Worm (Caenorhabditis elegans): ENCODE measurements around the gene C25H3.11.

Gene C25H3.11

DNA sequence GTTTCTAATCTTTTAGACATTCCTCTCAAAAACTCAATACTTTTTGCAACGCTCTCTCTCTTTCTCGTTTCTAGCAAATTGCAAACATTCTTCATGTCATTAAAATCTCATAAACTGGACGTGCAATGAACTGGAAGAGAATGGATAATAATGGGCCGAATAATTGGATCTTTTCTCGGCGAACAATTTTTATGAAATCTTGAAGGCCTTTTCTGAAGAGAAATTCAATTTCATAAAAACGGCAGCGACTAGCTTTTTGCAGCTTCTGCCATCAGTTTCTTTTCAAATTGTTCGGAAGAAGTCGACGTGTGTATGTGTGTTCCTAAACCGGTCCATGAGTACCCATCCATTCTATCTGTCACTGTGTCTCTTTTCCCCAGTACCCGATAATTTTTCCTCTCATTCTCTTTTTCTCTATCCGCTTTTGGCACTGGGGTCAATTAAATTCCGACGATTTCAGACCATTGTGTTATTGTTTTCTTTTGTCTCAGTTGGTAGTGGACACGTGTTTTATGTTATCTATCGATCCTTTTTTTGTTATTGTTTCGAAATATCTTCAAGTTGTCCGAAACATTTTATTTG, 13.9 kb upstream of the C25H3.11 start:
- TF ChIP-seq lsy-2 (tag; optimal IDR thresholded peaks at IDR 0.05) (no peak), ces-1 (GFP tag; optimal IDR thresholded peaks at IDR 0.05) (peak; percentile 77)

DNA sequence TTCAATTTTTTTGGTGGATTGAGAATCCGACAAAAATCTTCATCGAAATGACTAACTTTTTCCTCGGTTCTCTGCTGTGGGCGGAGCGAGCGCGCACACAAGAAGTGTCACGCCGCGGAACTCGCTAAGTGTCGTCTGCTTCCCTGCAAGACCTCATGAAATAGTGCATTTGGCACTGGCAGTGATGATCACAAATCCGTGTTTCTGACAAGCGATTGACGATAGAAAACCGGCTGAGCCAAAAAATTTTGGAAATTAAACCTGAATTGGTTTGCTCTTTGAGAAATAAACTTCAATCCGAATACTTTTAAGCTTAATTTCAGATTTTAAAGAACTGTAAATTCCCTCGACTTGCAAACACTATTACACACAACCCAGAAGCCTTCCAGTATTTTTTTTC, 12.6 kb upstream of the C25H3.11 start:
- TF ChIP-seq ces-1 (GFP tag; optimal IDR thresholded peaks at IDR 0.05) (peak; percentile 1), mep-1 (tag; optimal IDR thresholded peaks at IDR 0.05) (peak; percentile 31), blmp-1 (tag; optimal IDR thresholded peaks at IDR 0.05) (no peak)

DNA sequence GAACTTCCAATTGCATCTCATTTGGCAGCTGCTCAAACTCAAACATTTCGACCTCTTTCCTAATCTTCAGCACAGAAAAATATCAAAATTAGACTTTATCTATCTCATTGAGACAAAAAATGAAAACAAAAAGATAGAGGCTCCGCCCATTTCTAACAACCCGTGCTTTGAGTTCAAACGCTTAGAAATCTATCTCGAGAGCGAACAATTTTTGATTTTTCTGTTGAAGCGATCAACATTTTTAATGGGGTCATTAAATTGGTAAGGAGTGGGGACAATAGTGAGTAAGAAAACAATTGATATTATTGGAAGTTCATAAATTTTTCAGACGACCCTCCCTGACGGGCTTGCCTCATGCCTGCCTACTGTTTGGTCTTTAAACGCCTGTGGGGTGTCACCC, 10.0 kb upstream of the C25H3.11 start, which contains the start of the genes C25H3.10 and C25H3.1:
Gene C25H3.10, minus strand, starts transcription at position 101 of the 400 bp plus-strand sequence.
Gene C25H3.1, plus strand, starts transcription at position 203 of the 400 bp plus-strand sequence.
- TF ChIP-seq elt-1 (tag; optimal IDR thresholded peaks at IDR 0.05; ENCODE audit: borderline replicate concordance, insufficient read depth) (no peak), nhr-237 (tag; optimal IDR thresholded peaks at IDR 0.05) (no peak), lin-13 (tag; optimal IDR thresholded peaks at IDR 0.05) (no peak), ces-1 (GFP tag; optimal IDR thresholded peaks at IDR 0.05) (no peak), zip-8 (tag; optimal IDR thresholded peaks at IDR 0.05) (no peak), sem-2 (GFP tag; optimal IDR thresholded peaks at IDR 0.05) (no peak), mep-1 (tag; optimal IDR thresholded peaks at IDR 0.05) (no peak), ham-2 (GFP tag; optimal IDR thresholded peaks at IDR 0.05) (no peak), nhr-12 (tag; optimal IDR thresholded peaks at IDR 0.05) (no peak)

DNA sequence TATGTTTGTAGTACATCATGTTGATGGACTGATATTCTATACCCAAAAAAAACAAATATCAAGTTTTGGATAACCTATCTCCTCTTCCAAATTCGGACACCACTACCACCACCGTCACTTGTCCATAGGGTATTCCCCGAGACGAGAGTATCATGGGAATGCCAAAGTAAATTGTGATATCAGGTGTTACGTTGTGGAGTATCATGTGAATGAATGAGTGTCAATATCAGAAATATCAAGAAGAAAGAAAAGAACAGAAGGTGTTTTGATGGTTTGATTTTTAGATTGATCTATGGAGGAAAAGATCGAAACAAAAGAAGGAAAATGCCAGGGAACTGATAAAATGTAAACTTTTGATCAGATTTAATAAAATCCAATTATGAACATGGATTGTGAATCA, 9.4 kb upstream of the C25H3.11 start:
- no peak for TF ChIP-seq mls-2 (tag; optimal IDR thresholded peaks at IDR 0.05)
- TF ChIP-seq cnd-1 (tag; optimal IDR thresholded peaks at IDR 0.05), result no peak
- TF ChIP-seq mab-5 (tag; optimal IDR thresholded peaks at IDR 0.05), result no peak
- TF ChIP-seq snpc-4 (tag; optimal IDR thresholded peaks at IDR 0.05), result no peak
- no peak for TF ChIP-seq lsy-2 (tag; optimal IDR thresholded peaks at IDR 0.05)
- TF ChIP-seq zip-8 (tag; optimal IDR thresholded peaks at IDR 0.05), result no peak
- TF ChIP-seq elt-3 (tag; optimal IDR thresholded peaks at IDR 0.05), result no peak
- TF ChIP-seq hlh-1 (tag; optimal IDR thresholded peaks at IDR 0.05), result no peak
- no peak for TF ChIP-seq nhr-76 (tag; optimal IDR thresholded peaks at IDR 0.05)
- TF ChIP-seq sptf-1 (tag; optimal IDR thresholded peaks at IDR 0.05), result no peak
- no peak for TF ChIP-seq drap-1 (GFP tag; optimal IDR thresholded peaks at IDR 0.05)
- TF ChIP-seq unc-120 (tag; optimal IDR thresholded peaks at IDR 0.05; ENCODE audit: poor library complexity, severe bottlenecking), result no peak
- TF ChIP-seq flh-1 (GFP tag; optimal IDR thresholded peaks at IDR 0.05), result no peak
- no peak for TF ChIP-seq mep-1 (tag; optimal IDR thresholded peaks at IDR 0.05)
- TF ChIP-seq nhr-237 (tag; optimal IDR thresholded peaks at IDR 0.05), result no peak

- no peak for TF ChIP-seq lsy-2 (tag; optimal IDR thresholded peaks at IDR 0.05)
- TF ChIP-seq pha-4 (tag; optimal IDR thresholded peaks at IDR 0.05), result no peak
- TF ChIP-seq ceh-43 (GFP tag; optimal IDR thresholded peaks at IDR 0.05), result no peak
- TF ChIP-seq unc-62 (GFP tag; optimal IDR thresholded peaks at IDR 0.05), result no peak
- no peak for TF ChIP-seq nhr-28 (tag; optimal IDR thresholded peaks at IDR 0.05)
- TF ChIP-seq lin-13 (tag; optimal IDR thresholded peaks at IDR 0.05), result no peak
- TF ChIP-seq elt-3 (tag; optimal IDR thresholded peaks at IDR 0.05), result no peak
- TF ChIP-seq sptf-1 (tag; optimal IDR thresholded peaks at IDR 0.05), result no peak
- no peak for TF ChIP-seq nhr-2 (tag; optimal IDR thresholded peaks at IDR 0.05)
These were observed 8.5 kb upstream of the C25H3.11 start for ce11 chrII:5697338-5697737.

ce11 chrII:5696218-5696617, 7.4 kb upstream of the C25H3.11 start:
- TF ChIP-seq ceh-43 (GFP tag; optimal IDR thresholded peaks at IDR 0.05) (no peak), nhr-12 (tag; optimal IDR thresholded peaks at IDR 0.05) (no peak), ces-1 (GFP tag; optimal IDR thresholded peaks at IDR 0.05) (no peak), nhr-28 (tag; optimal IDR thresholded peaks at IDR 0.05) (no peak), bed-3 (GFP tag; optimal IDR thresholded peaks at IDR 0.05) (no peak), zip-8 (tag; optimal IDR thresholded peaks at IDR 0.05) (no peak), tbx-8 (GFP tag; optimal IDR thresholded peaks at IDR 0.05) (no peak)
